Fruit fly (Drosophila melanogaster): ENCODE results near the gene CG33928.

CG33928 gene

dm6 chr2L:17429788-17430587 is 6.4 kb downstream of the CG33928 start:
- peak; percentile 59 to 84 for TF ChIP-seq ss (GFP tag; optimal IDR thresholded peaks at IDR 0.05)
- peak; percentile 70 for TF ChIP-seq cyc (GFP tag; optimal IDR thresholded peaks at IDR 0.05)
- peak; percentile 85 for TF ChIP-seq Eip75B (GFP tag; optimal IDR thresholded peaks at IDR 0.05)
- TF ChIP-seq esn (GFP tag; optimal IDR thresholded peaks at IDR 0.05), result peak; percentile 94
- peak; percentile 94 for TF ChIP-seq CG8119 (GFP tag; IDR thresholded peaks at IDR 0.05)
- TF ChIP-seq net (GFP tag; optimal IDR thresholded peaks at IDR 0.05), result peak; percentile 73
- peak; percentile 68 for TF ChIP-seq dac (GFP tag; optimal IDR thresholded peaks at IDR 0.05)
- peak; percentile 84 for TF ChIP-seq OdsH (GFP tag; optimal IDR thresholded peaks at IDR 0.05)
- peak; percentile 73 for TF ChIP-seq Sox102F (GFP tag; optimal IDR thresholded peaks at IDR 0.05)
- peak; percentile 86 for TF ChIP-seq CG11294 (GFP tag; IDR thresholded peaks at IDR 0.05)
- TF ChIP-seq Eip78C (GFP tag), result peak; percentile 94
- TF ChIP-seq CG15336 (GFP tag; IDR thresholded peaks at IDR 0.05), result peak; percentile 93
- peak; percentile 81 for TF ChIP-seq achi (GFP tag; optimal IDR thresholded peaks at IDR 0.05)
- TF ChIP-seq CG32006 (GFP tag; optimal IDR thresholded peaks at IDR 0.05), result peak; percentile 95
- TF ChIP-seq Hr4 (GFP tag; optimal IDR thresholded peaks at IDR 0.05), result peak; percentile 66
- TF ChIP-seq Ets21C (GFP tag; optimal IDR thresholded peaks at IDR 0.05), result peak; percentile 46
- TF ChIP-seq eg (GFP tag; IDR thresholded peaks at IDR 0.05), result peak; percentile 87
- TF ChIP-seq Blimp-1 (GFP tag; optimal IDR thresholded peaks at IDR 0.05), result peak; percentile 82
- no peak for TF ChIP-seq CG9139 (GFP tag; optimal IDR thresholded peaks at IDR 0.05)
- no peak for TF ChIP-seq Hr38 (GFP tag; optimal IDR thresholded peaks at IDR 0.05)
- peak; percentile 76 for TF ChIP-seq fd59A (GFP tag; optimal IDR thresholded peaks at IDR 0.05)
- peak; percentile 93 for TF ChIP-seq CG8319 (GFP tag; optimal IDR thresholded peaks at IDR 0.05)
- peak; percentile 91 for TF ChIP-seq svp (GFP tag)
- TF ChIP-seq CG3919 (GFP tag; optimal IDR thresholded peaks at IDR 0.05), result peak; percentile 81
- peak; percentile 84 for TF ChIP-seq Sox15 (GFP tag; optimal IDR thresholded peaks at IDR 0.05)
- peak; percentile 87 for TF ChIP-seq CG16779 (tag; optimal IDR thresholded peaks at IDR 0.05)
- TF ChIP-seq CG34406 (GFP tag; optimal IDR thresholded peaks at IDR 0.05), result peak; percentile 91
- peak; percentile 68 for TF ChIP-seq CG11902 (GFP tag; optimal IDR thresholded peaks at IDR 0.05)
- TF ChIP-seq Ets96B (tag; optimal IDR thresholded peaks at IDR 0.05), result peak; percentile 62
- TF ChIP-seq salr (GFP tag; optimal IDR thresholded peaks at IDR 0.05), result peak; percentile 20 to 90
- TF ChIP-seq Lpt (GFP tag; optimal IDR thresholded peaks at IDR 0.05), result peak; percentile 93
- TF ChIP-seq fkh (GFP tag; optimal IDR thresholded peaks at IDR 0.05), result peak; percentile 21
- peak; percentile 72 for TF ChIP-seq CG1621 (tag; optimal IDR thresholded peaks at IDR 0.05)
- peak; percentile 97 for TF ChIP-seq CG10669 (GFP tag; optimal IDR thresholded peaks at IDR 0.05)
- TF ChIP-seq Met (GFP tag; optimal IDR thresholded peaks at IDR 0.05), result peak; percentile 94
- TF ChIP-seq Gug (GFP tag; IDR thresholded peaks at IDR 0.05), result peak; percentile 82
- TF ChIP-seq Hr39 (GFP tag; optimal IDR thresholded peaks at IDR 0.05), result peak; percentile 87
- peak; percentile 82 for TF ChIP-seq CG4318 (GFP tag; optimal IDR thresholded peaks at IDR 0.05)
- peak; percentile 87 for TF ChIP-seq CG6276 (GFP tag; optimal IDR thresholded peaks at IDR 0.05)
- peak; percentile 90 for TF ChIP-seq CG6163 (GFP tag; IDR thresholded peaks at IDR 0.05)
- TF ChIP-seq CG8632 (GFP tag; optimal IDR thresholded peaks at IDR 0.05), result peak; percentile 97
- peak; percentile 85 for TF ChIP-seq Sox14 (GFP tag; optimal IDR thresholded peaks at IDR 0.05)
- peak; percentile 77 for TF ChIP-seq Smox (GFP tag; optimal IDR thresholded peaks at IDR 0.05)
- peak; percentile 95 for TF ChIP-seq acj6 (GFP tag; optimal IDR thresholded peaks at IDR 0.05)
- peak; percentile 85 for TF ChIP-seq fd85E (GFP tag; optimal IDR thresholded peaks at IDR 0.05)
- peak; percentile 88 for TF ChIP-seq lz (GFP tag; optimal IDR thresholded peaks at IDR 0.05)
- peak; percentile 75 for TF ChIP-seq topi (GFP tag; optimal IDR thresholded peaks at IDR 0.05)
- peak; percentile 79 for TF ChIP-seq CG6854 (GFP tag; optimal IDR thresholded peaks at IDR 0.05)
- TF ChIP-seq dsx (GFP tag; optimal IDR thresholded peaks at IDR 0.05; ENCODE audit: poor library complexity, severe bottlenecking), result peak; percentile 64
- TF ChIP-seq pdm3 (GFP tag; optimal IDR thresholded peaks at IDR 0.05), result peak; percentile 86
- peak; percentile 35 for TF ChIP-seq Eip93F (GFP tag; optimal IDR thresholded peaks at IDR 0.05)
